Worm (Caenorhabditis elegans) whole organism, L4 larva: ENCODE data around the gene D1014.13.

ENCODE experiments used
- D1046.2 ChIP-seq: fragments of 200-800 bp; sonication (Bioruptor generic); IDR thresholded peaks from 2 replicates; pipeline ENCODE4 v1.3.6; 2022; ENCODE audit warnings: missing genetic modification characterization, missing compliant biosample characterization
- F10B5.3 ChIP-seq: sonication (generic microtip); optimal IDR thresholded peaks from 2 replicates; lab custom pipeline; 2016; ENCODE audit warnings: mild to moderate bottlenecking, missing genetic modification characterization, missing compliant biosample characterization
- F37D6.2 ChIP-seq: sonication (generic microtip); optimal IDR thresholded peaks from 2 replicates; lab custom pipeline; 2016; ENCODE audit warnings: mild to moderate bottlenecking, missing genetic modification characterization, missing compliant biosample characterization
- R02D3.7 ChIP-seq: fragments of 150-350 bp; sonication (generic microtip); optimal IDR thresholded peaks from 3 replicates; lab custom pipeline; 2014; ENCODE audit warnings: missing biosample characterization, missing genetic modification characterization
- T26A8.4 ChIP-seq: fragments of 200-800 bp; sonication (Bioruptor generic); IDR thresholded peaks from 2 replicates; pipeline ENCODE4 v1.3.6; 2022; ENCODE audit warnings: missing genetic modification characterization, missing compliant biosample characterization
- ZK546.5 ChIP-seq, 2 experiments: sonication (generic microtip); optimal IDR thresholded peaks; 2 replicates each; lab custom pipeline; 2017; ENCODE audit warnings: missing biosample characterization in 2 of 2, missing genetic modification characterization in 2 of 2
- aly-2 ChIP-seq: sonication (generic microtip); optimal IDR thresholded peaks from 2 replicates; lab custom pipeline; 2018; ENCODE audit warnings: missing biosample characterization, missing genetic modification characterization
- ama-1 ChIP-seq: fragments of 150-350 bp; optimal IDR thresholded peaks from 2 replicates; lab custom pipeline; 2014; ENCODE audit warnings: inconsistent platforms, mixed read lengths
- arid-1 ChIP-seq: fragments of 200-800 bp; sonication (Bioruptor generic); conservative IDR thresholded peaks from 2 replicates; pipeline ENCODE4 v1.3.6; 2022; ENCODE audit warnings: missing genetic modification reagents, missing genetic modification characterization, missing compliant biosample characterization
- attf-4 ChIP-seq: sonication (generic microtip); optimal IDR thresholded peaks from 3 replicates; lab custom pipeline; 2017; ENCODE audit warnings: missing biosample characterization, missing genetic modification characterization
- ceh-20 ChIP-seq: fragments of 200-800 bp; sonication (Bioruptor generic); IDR thresholded peaks from 2 replicates; pipeline ENCODE4 v1.3.6; 2022; ENCODE audit warnings: missing genetic modification reagents, missing genetic modification characterization, missing compliant biosample characterization
- ceh-44 ChIP-seq: fragments of 200-800 bp; sonication (Bioruptor generic); IDR thresholded peaks from 2 replicates; pipeline ENCODE4 v1.3.6; 2022; ENCODE audit warnings: missing genetic modification reagents, missing genetic modification characterization, missing compliant biosample characterization
- ceh-62 ChIP-seq: sonication (generic microtip); optimal IDR thresholded peaks from 2 replicates; lab custom pipeline; 2017; ENCODE audit warnings: missing biosample characterization, missing genetic modification characterization
- ceh-82 ChIP-seq: sonication (generic microtip); optimal IDR thresholded peaks from 2 replicates; lab custom pipeline; 2017; ENCODE audit warnings: missing biosample characterization, missing genetic modification characterization
- cey-2 ChIP-seq: sonication (generic microtip); optimal IDR thresholded peaks from 3 replicates; lab custom pipeline; 2017; ENCODE audit warnings: missing genetic modification characterization, mild to moderate bottlenecking, missing compliant biosample characterization, antibody characterized with exemption, borderline replicate concordance; ENCODE audit not compliant: insufficient read depth
- ctbp-1 ChIP-seq: fragments of 200-800 bp; sonication (Bioruptor generic); IDR thresholded peaks from 2 replicates; pipeline ENCODE4 v1.3.6; 2022; ENCODE audit warnings: missing genetic modification reagents, missing genetic modification characterization, missing compliant biosample characterization
- daf-12 ChIP-seq: fragments of 150-350 bp; optimal IDR thresholded peaks from 2 replicates; lab custom pipeline; 2014; ENCODE audit warnings: missing biosample characterization, missing genetic modification reagents, missing genetic modification characterization
- daf-16 ChIP-seq, 3 experiments: sonication (generic microtip); optimal IDR thresholded peaks; 2 replicates each; lab custom pipeline; 2016 to 2017; ENCODE audit warnings: missing genetic modification characterization in 3 of 3, missing genetic modification reagents in 3 of 3, mild to moderate bottlenecking in 2 of 3, missing compliant biosample characterization in 2 of 3, missing biosample characterization in 1 of 3, moderate library complexity in 1 of 3
- daf-19 ChIP-seq: fragments of 200-800 bp; sonication (Bioruptor generic); conservative IDR thresholded peaks from 2 replicates; pipeline ENCODE4 v1.3.6; 2022; ENCODE audit warnings: missing genetic modification characterization, missing compliant biosample characterization
- daf-8 ChIP-seq: fragments of 200-800 bp; sonication (Bioruptor generic); IDR thresholded peaks from 2 replicates; pipeline ENCODE4 v1.3.6; 2022; ENCODE audit warnings: missing genetic modification characterization, missing compliant biosample characterization
- dmd-6 ChIP-seq: fragments of 200-800 bp; sonication (Bioruptor generic); IDR thresholded peaks from 2 replicates; pipeline ENCODE4 v1.3.6; 2022; ENCODE audit warnings: missing genetic modification reagents, missing genetic modification characterization, missing compliant biosample characterization
- duxl-1 ChIP-seq: sonication (generic microtip); optimal IDR thresholded peaks from 2 replicates; lab custom pipeline; 2016; ENCODE audit warnings: mild to moderate bottlenecking, missing genetic modification characterization, moderate library complexity, missing compliant biosample characterization; ENCODE audit not compliant: poor library complexity
- egl-27 ChIP-seq: sonication (generic microtip); optimal IDR thresholded peaks from 3 replicates; lab custom pipeline; 2017; ENCODE audit warnings: missing biosample characterization, missing genetic modification reagents, missing genetic modification characterization
- fkh-10 ChIP-seq: fragments of 150-350 bp; optimal IDR thresholded peaks from 2 replicates; lab custom pipeline; 2014; ENCODE audit warnings: missing biosample characterization, missing genetic modification reagents, missing genetic modification characterization
- fos-1 ChIP-seq: fragments of 150-350 bp; optimal IDR thresholded peaks from 2 replicates; lab custom pipeline; 2014; ENCODE audit warnings: missing biosample characterization, missing genetic modification characterization
- hlh-11 ChIP-seq: fragments of 200-800 bp; sonication (Bioruptor generic); optimal IDR thresholded peaks from 2 replicates; lab custom pipeline; 2018; ENCODE audit warnings: mild to moderate bottlenecking, missing genetic modification characterization, missing compliant biosample characterization
- lin-13 ChIP-seq: fragments of 150-350 bp; optimal IDR thresholded peaks from 2 replicates; lab custom pipeline; 2014; ENCODE audit warnings: missing biosample characterization, missing genetic modification reagents, missing genetic modification characterization
- lin-29 ChIP-seq: fragments of 200-800 bp; sonication (Bioruptor generic); IDR thresholded peaks from 2 replicates; pipeline ENCODE4 v1.3.6; 2022; ENCODE audit warnings: missing genetic modification reagents, missing genetic modification characterization, missing compliant biosample characterization
- lin-39 ChIP-seq: fragments of 150-350 bp; optimal IDR thresholded peaks from 2 replicates; lab custom pipeline; 2014; ENCODE audit warnings: missing biosample characterization, missing genetic modification reagents, missing genetic modification characterization
- lir-3 ChIP-seq: sonication (generic microtip); optimal IDR thresholded peaks from 2 replicates; lab custom pipeline; 2016; ENCODE audit warnings: mild to moderate bottlenecking, missing genetic modification characterization, missing compliant biosample characterization
- madf-9 ChIP-seq: fragments of 200-800 bp; sonication (Bioruptor generic); conservative IDR thresholded peaks from 2 replicates; pipeline ENCODE4 v1.3.6; 2022; ENCODE audit warnings: missing genetic modification reagents, missing genetic modification characterization, missing compliant biosample characterization
- mdt-29 ChIP-seq: fragments of 200-800 bp; sonication (Bioruptor generic); IDR thresholded peaks from 2 replicates; pipeline ENCODE4 v1.3.6; 2022; ENCODE audit warnings: missing genetic modification reagents, missing genetic modification characterization, missing compliant biosample characterization
- mep-1 ChIP-seq: fragments of 150-350 bp; sonication (generic microtip); optimal IDR thresholded peaks from 3 replicates; lab custom pipeline; 2014; ENCODE audit warnings: missing biosample characterization, missing genetic modification characterization
- mes-2 ChIP-seq: sonication (generic microtip); optimal IDR thresholded peaks from 2 replicates; lab custom pipeline; 2016; ENCODE audit warnings: missing genotype, mild to moderate bottlenecking, missing genetic modification characterization, missing compliant biosample characterization; ENCODE audit not compliant: poor library complexity, severe bottlenecking
- mxl-2 ChIP-seq: fragments of 200-800 bp; sonication (Bioruptor generic); conservative IDR thresholded peaks from 2 replicates; pipeline ENCODE4 v1.3.6; 2022; ENCODE audit warnings: missing genetic modification reagents, missing genetic modification characterization, missing compliant biosample characterization
- mxl-3 ChIP-seq: fragments of 200-800 bp; sonication (Bioruptor generic); optimal IDR thresholded peaks from 2 replicates; lab custom pipeline; 2018; ENCODE audit warnings: mild to moderate bottlenecking, missing genetic modification characterization, missing compliant biosample characterization
- nhr-111 ChIP-seq: fragments of 200-800 bp; sonication (Bioruptor generic); optimal IDR thresholded peaks from 2 replicates; lab custom pipeline; 2018; ENCODE audit warnings: mild to moderate bottlenecking, missing genetic modification characterization, missing compliant biosample characterization
- nhr-25 ChIP-seq: sonication (generic microtip); optimal IDR thresholded peaks from 2 replicates; lab custom pipeline; 2017; ENCODE audit warnings: missing genetic modification characterization, mild to moderate bottlenecking, missing compliant biosample characterization, antibody characterized with exemption, moderate library complexity, borderline replicate concordance; ENCODE audit not compliant: insufficient read depth
- nhr-42 ChIP-seq: fragments of 200-800 bp; sonication (Bioruptor generic); IDR thresholded peaks from 2 replicates; pipeline ENCODE4 v1.3.6; 2022; ENCODE audit warnings: missing genetic modification characterization, missing compliant biosample characterization
- nhr-48 ChIP-seq: sonication (generic microtip); optimal IDR thresholded peaks from 2 replicates; lab custom pipeline; 2016; ENCODE audit warnings: mild to moderate bottlenecking, missing genetic modification characterization, missing compliant biosample characterization
- pqm-1 ChIP-seq: sonication (generic microtip); optimal IDR thresholded peaks from 2 replicates; lab custom pipeline; 2017; ENCODE audit warnings: missing biosample characterization, missing genetic modification characterization
- spr-1 ChIP-seq: sonication (generic microtip); optimal IDR thresholded peaks from 2 replicates; lab custom pipeline; 2016; ENCODE audit warnings: mild to moderate bottlenecking, missing genetic modification characterization, missing compliant biosample characterization
- tag-97 ChIP-seq: fragments of 200-800 bp; sonication (Bioruptor generic); IDR thresholded peaks from 2 replicates; pipeline ENCODE4 v1.3.6; 2022; ENCODE audit warnings: missing genetic modification characterization, missing compliant biosample characterization
- tra-1 ChIP-seq: fragments of 200-800 bp; sonication (Bioruptor generic); IDR thresholded peaks from 2 replicates; pipeline ENCODE4 v1.3.6; 2022; ENCODE audit warnings: missing genetic modification reagents, missing genetic modification characterization, missing compliant biosample characterization
- unc-39 ChIP-seq: sonication (generic microtip); optimal IDR thresholded peaks from 2 replicates; lab custom pipeline; 2017; ENCODE audit warnings: missing biosample characterization, missing genetic modification characterization
- zag-1 ChIP-seq: fragments of 150-350 bp; optimal IDR thresholded peaks from 2 replicates; lab custom pipeline; 2014; ENCODE audit warnings: missing biosample characterization, missing genetic modification characterization
- zfp-2 ChIP-seq: sonication (generic microtip); optimal IDR thresholded peaks from 2 replicates; lab custom pipeline; 2016; ENCODE audit warnings: mild to moderate bottlenecking, missing genetic modification characterization, missing compliant biosample characterization
- zfp-3 ChIP-seq: fragments of 200-800 bp; sonication (Bioruptor generic); conservative IDR thresholded peaks from 2 replicates; pipeline ENCODE4 v1.3.6; 2022; ENCODE audit warnings: missing genetic modification reagents, missing genetic modification characterization, missing compliant biosample characterization
- zip-11 ChIP-seq: fragments of 200-800 bp; sonication (Bioruptor generic); IDR thresholded peaks from 2 replicates; pipeline ENCODE4 v1.3.6; 2022; ENCODE audit warnings: missing genetic modification characterization, missing compliant biosample characterization
- zip-2 ChIP-seq: fragments of 150-350 bp; optimal IDR thresholded peaks from 2 replicates; lab custom pipeline; 2014; ENCODE audit warnings: missing biosample characterization, missing genetic modification characterization
- ztf-11 ChIP-seq: fragments of 150-350 bp; optimal IDR thresholded peaks from 2 replicates; lab custom pipeline; 2014; ENCODE audit warnings: missing biosample characterization, missing genetic modification characterization
- ztf-7 ChIP-seq: fragments of 150-350 bp; optimal IDR thresholded peaks from 2 replicates; lab custom pipeline; 2014; ENCODE audit warnings: missing biosample characterization, missing genetic modification characterization

The D1014.13 gene

DNA sequence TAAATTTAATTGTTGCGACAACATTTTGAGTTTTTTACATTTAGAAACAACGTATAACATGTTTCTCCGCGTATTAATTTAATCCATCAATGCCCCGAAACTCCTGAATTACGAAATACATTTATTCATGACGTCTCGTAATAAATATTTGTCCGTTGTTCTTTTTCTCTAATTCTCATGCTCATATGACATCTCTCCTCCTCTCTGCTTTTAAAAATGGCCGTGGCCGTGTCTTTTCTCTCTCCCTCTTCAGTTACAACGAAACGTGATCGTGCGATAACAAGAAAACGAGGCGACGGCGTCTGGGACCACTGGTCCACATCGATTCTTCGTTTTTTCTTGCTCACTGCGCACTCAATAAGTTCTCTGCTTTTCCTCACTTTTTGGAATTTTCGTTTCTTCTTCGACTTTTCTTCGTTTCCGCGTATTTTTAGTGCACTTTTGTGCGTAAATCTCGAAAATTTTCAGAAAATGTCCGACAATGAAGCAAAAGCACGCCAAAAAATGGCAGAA lies 15.2 kb upstream of the D1014.13 start, which contains the start of gene snap-1 (continued):
- TF ChIP-seq cey-2 (tag; lab: Kevin White, UChicago), result no peak
- peak; percentile 49 for TF ChIP-seq fkh-10
- no peak for TF ChIP-seq T26A8.4
- no peak for TF ChIP-seq R02D3.7 (tag; lab: Kevin White, UChicago)
- TF ChIP-seq ztf-7 (tag; lab: Kevin White, UChicago), result no peak
- no peak for TF ChIP-seq duxl-1 (tag; lab: Kevin White, UChicago)
- TF ChIP-seq ztf-11, result no peak
- no peak for TF ChIP-seq pqm-1 (tag; lab: Kevin White, UChicago)
- no peak for TF ChIP-seq daf-19 (GFP tag; lab: Robert Waterston, UW)
- no peak for TF ChIP-seq mdt-29 (GFP tag; lab: Robert Waterston, UW)
- TF ChIP-seq zip-11 (GFP tag; lab: Robert Waterston, UW), result no peak
- TF ChIP-seq madf-9, result no peak
- TF ChIP-seq D1046.2 (GFP tag; lab: Robert Waterston, UW), result no peak
- TF ChIP-seq zip-2, result no peak
- TF ChIP-seq ZK546.5 (tag; optimal IDR thresholded peaks at IDR 0.05; lab: Kevin White, UChicago), result no peak
- TF ChIP-seq mxl-3 (GFP tag; lab: Kevin White, UChicago), result peak; percentile 74
- no peak for TF ChIP-seq unc-39 (tag; lab: Kevin White, UChicago)
- no peak; the same call in 1 of the 2 replicates for TF ChIP-seq dmd-6 (GFP tag; lab: Robert Waterston, UW)
- TF ChIP-seq daf-16 (GFP tag; optimal IDR thresholded peaks at IDR 0.05; lab: Kevin White, UChicago), result no peak
- TF ChIP-seq daf-16 (tag; optimal IDR thresholded peaks at IDR 0.05; lab: Kevin White, UChicago), result peak; percentile 57
- no peak for TF ChIP-seq nhr-25
- TF ChIP-seq zfp-2 (tag; lab: Kevin White, UChicago), result no peak
- TF ChIP-seq spr-1 (tag; lab: Kevin White, UChicago), result no peak
- no peak for TF ChIP-seq nhr-111
- peak; percentile 51 for TF ChIP-seq mep-1 (tag; lab: Kevin White, UChicago)
- TF ChIP-seq ctbp-1 (GFP tag; lab: Robert Waterston, UW), result peak; percentile 58; the same call in 1 of the 2 replicates
- no peak for TF ChIP-seq mxl-2 (GFP tag; lab: Robert Waterston, UW)
- no peak for TF ChIP-seq F10B5.3 (tag; lab: Kevin White, UChicago)
- TF ChIP-seq lir-3 (tag; lab: Kevin White, UChicago), result no peak
- peak; percentile 5 for TF ChIP-seq F37D6.2 (tag; lab: Kevin White, UChicago)
- peak; percentile 66 for TF ChIP-seq hlh-11 (tag; lab: Kevin White, UChicago)
- no peak for TF ChIP-seq aly-2 (tag; lab: Kevin White, UChicago)
- no peak for TF ChIP-seq lin-13 (GFP tag; lab: Kevin White, UChicago)
- no peak for TF ChIP-seq tra-1 (GFP tag; lab: Robert Waterston, UW)
- TF ChIP-seq nhr-42 (GFP tag; lab: Robert Waterston, UW), result no peak
- no peak for TF ChIP-seq ceh-62 (tag; lab: Kevin White, UChicago)
- no peak for TF ChIP-seq tag-97
- TF ChIP-seq zag-1, result no peak
- TF ChIP-seq daf-12, result no peak
- no peak for TF ChIP-seq ceh-82 (tag; lab: Kevin White, UChicago)
- TF ChIP-seq nhr-48 (tag; lab: Kevin White, UChicago), result no peak
- TF ChIP-seq ceh-44 (GFP tag; lab: Robert Waterston, UW), result peak; percentile 36; the same call in 1 of the 2 replicates
- TF ChIP-seq zfp-3 (GFP tag; lab: Robert Waterston, UW), result no peak
- no peak for TF ChIP-seq fos-1 (tag; lab: Kevin White, UChicago)
- TF ChIP-seq ceh-20 (GFP tag; lab: Robert Waterston, UW), result no peak
- TF ChIP-seq daf-8 (GFP tag; lab: Robert Waterston, UW), result no peak
- TF ChIP-seq lin-29 (GFP tag; lab: Robert Waterston, UW), result no peak
- TF ChIP-seq egl-27 (tag; lab: Kevin White, UChicago), result no peak
- no peak for TF ChIP-seq arid-1
- no peak for TF ChIP-seq ama-1 (lab: Kevin White, UChicago)
- TF ChIP-seq mes-2, result peak; percentile 65
- TF ChIP-seq attf-4, result no peak
- no peak for TF ChIP-seq lin-39 (tag; lab: Kevin White, UChicago)
